Fruit fly (Drosophila melanogaster): ENCODE measurements around the gene CG15478.
A peak's percentile ranks its signal among the peaks of the same experiment; 100 is the strongest.

CG15478 gene

DNA sequence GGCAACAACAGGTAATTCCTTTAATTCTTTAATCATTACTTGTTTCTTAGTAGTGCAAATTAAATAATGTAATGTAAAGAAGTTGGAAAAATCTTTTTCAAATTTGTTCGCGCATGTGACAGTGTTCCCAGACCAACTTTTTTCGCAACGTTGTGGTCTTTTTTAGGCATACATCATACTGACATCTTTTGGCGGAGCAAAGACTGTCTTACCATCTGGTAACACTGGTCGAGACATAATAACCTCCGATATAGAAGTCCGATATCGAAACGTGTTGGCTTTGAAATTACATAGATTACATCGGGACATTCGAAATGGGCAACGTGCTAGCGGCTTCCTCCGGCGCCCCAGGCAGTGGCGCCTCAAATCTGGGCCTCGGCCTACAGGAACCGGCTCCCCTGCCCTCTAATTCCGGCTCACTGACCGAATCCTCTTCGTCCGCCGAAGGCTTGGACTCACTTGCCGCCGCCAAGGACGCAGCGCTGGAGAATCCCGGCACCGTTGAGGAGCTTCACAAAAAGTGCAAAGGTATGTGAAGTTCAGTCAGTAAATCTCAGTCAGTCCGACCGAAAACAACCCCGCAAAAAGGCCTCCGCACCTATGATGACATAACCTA lies 19.5 kb upstream of the CG15478 start:
- TF ChIP-seq CG1621 (tag; optimal IDR thresholded peaks at IDR 0.05) (peak; percentile 7), vri (GFP tag; optimal IDR thresholded peaks at IDR 0.05) (peak; percentile 46), CG4318 (GFP tag; optimal IDR thresholded peaks at IDR 0.05) (no peak), svp (GFP tag) (peak; percentile 87)

DNA sequence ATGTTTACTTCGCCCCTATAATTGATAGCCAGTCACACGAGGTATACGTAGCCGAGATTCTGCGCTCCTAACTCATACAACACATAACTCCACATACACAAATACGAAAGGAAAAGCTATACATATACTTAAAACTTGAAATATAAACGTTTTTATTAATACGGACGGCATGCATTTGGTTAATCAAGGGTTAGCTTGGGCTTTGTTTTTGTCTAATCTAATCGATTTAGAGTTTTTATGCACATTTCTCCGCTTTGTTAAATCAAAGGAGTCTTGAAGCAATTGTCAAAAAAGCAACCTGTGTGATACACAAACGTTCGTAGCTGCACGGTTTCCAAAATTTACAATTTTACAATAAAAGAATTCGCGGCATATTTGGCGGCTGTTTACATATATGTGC lies 18.9 kb upstream of the CG15478 start, which contains the start of gene Tom40:
Tom40 (plus strand) TSS at position 301 of the 400 bp plus-strand sequence.
- TF ChIP-seq CG32006 (GFP tag; optimal IDR thresholded peaks at IDR 0.05), result no peak
- no peak for TF ChIP-seq CG8319 (GFP tag; optimal IDR thresholded peaks at IDR 0.05)
- TF ChIP-seq Sox15 (GFP tag; optimal IDR thresholded peaks at IDR 0.05), result no peak
- TF ChIP-seq fd85E (GFP tag; optimal IDR thresholded peaks at IDR 0.05), result no peak
- no peak for TF ChIP-seq lz (GFP tag; optimal IDR thresholded peaks at IDR 0.05)
- TF ChIP-seq Sox102F (GFP tag; optimal IDR thresholded peaks at IDR 0.05), result no peak
- TF ChIP-seq Eip93F (GFP tag; optimal IDR thresholded peaks at IDR 0.05), result no peak
- no peak for TF ChIP-seq Hr4 (GFP tag; optimal IDR thresholded peaks at IDR 0.05)
- no peak for TF ChIP-seq CG1621 (tag; optimal IDR thresholded peaks at IDR 0.05)
- TF ChIP-seq Sox14 (GFP tag; optimal IDR thresholded peaks at IDR 0.05), result no peak
- TF ChIP-seq spab (GFP tag; optimal IDR thresholded peaks at IDR 0.05), result no peak
- TF ChIP-seq CG10631 (GFP tag; optimal IDR thresholded peaks at IDR 0.05), result no peak
- TF ChIP-seq CG9139 (GFP tag; optimal IDR thresholded peaks at IDR 0.05), result no peak
- TF ChIP-seq CG4318 (GFP tag; optimal IDR thresholded peaks at IDR 0.05), result no peak
- no peak for TF ChIP-seq Blimp-1 (GFP tag; optimal IDR thresholded peaks at IDR 0.05)
- no peak for TF ChIP-seq CG6276 (GFP tag; optimal IDR thresholded peaks at IDR 0.05)
- no peak for TF ChIP-seq CG7368 (GFP tag; optimal IDR thresholded peaks at IDR 0.05)
- no peak for TF ChIP-seq cyc (GFP tag; optimal IDR thresholded peaks at IDR 0.05)
- TF ChIP-seq Ets96B (tag; optimal IDR thresholded peaks at IDR 0.05), result no peak
- TF ChIP-seq CG6792 (GFP tag; optimal IDR thresholded peaks at IDR 0.05), result no peak

dm6 chrX:7735262-7735661 lies 17.5 kb upstream of the CG15478 start:
- peak; percentile 98 for TF ChIP-seq vri (GFP tag; optimal IDR thresholded peaks at IDR 0.05)
- no peak for TF ChIP-seq CG34406 (GFP tag; optimal IDR thresholded peaks at IDR 0.05)
- no peak for TF ChIP-seq fd85E (GFP tag; optimal IDR thresholded peaks at IDR 0.05)
- TF ChIP-seq CG8119 (GFP tag; IDR thresholded peaks at IDR 0.05), result no peak
- TF ChIP-seq CG1621 (tag; optimal IDR thresholded peaks at IDR 0.05), result peak; percentile 26
- no peak for TF ChIP-seq achi (GFP tag; optimal IDR thresholded peaks at IDR 0.05)
- no peak for TF ChIP-seq CG16779 (tag; optimal IDR thresholded peaks at IDR 0.05)
- TF ChIP-seq Smox (GFP tag; optimal IDR thresholded peaks at IDR 0.05), result no peak
- TF ChIP-seq pdm3 (GFP tag; optimal IDR thresholded peaks at IDR 0.05), result no peak
- no peak for TF ChIP-seq CG3919 (GFP tag; optimal IDR thresholded peaks at IDR 0.05)
- TF ChIP-seq Eip78C (GFP tag), result peak; percentile 59
- peak; percentile 3 for TF ChIP-seq dsx (GFP tag; optimal IDR thresholded peaks at IDR 0.05; ENCODE audit: poor library complexity, severe bottlenecking)
- no peak for TF ChIP-seq CG10669 (GFP tag; optimal IDR thresholded peaks at IDR 0.05)
- no peak for TF ChIP-seq CG4318 (GFP tag; optimal IDR thresholded peaks at IDR 0.05)
- no peak for TF ChIP-seq CG6792 (GFP tag; optimal IDR thresholded peaks at IDR 0.05)
- TF ChIP-seq acj6 (GFP tag; optimal IDR thresholded peaks at IDR 0.05), result no peak
- TF ChIP-seq CG10631 (GFP tag; optimal IDR thresholded peaks at IDR 0.05), result no peak
- TF ChIP-seq CG8632 (GFP tag; optimal IDR thresholded peaks at IDR 0.05), result no peak
- no peak for TF ChIP-seq Eip75B (GFP tag; optimal IDR thresholded peaks at IDR 0.05)
- no peak for TF ChIP-seq Hr39 (GFP tag; optimal IDR thresholded peaks at IDR 0.05)
- TF ChIP-seq Sox14 (GFP tag; optimal IDR thresholded peaks at IDR 0.05), result peak; percentile 43
- no peak for TF ChIP-seq cyc (GFP tag; optimal IDR thresholded peaks at IDR 0.05)
- TF ChIP-seq CG6808 (GFP tag; optimal IDR thresholded peaks at IDR 0.05), result peak; percentile 4
- TF ChIP-seq CG31627 (GFP tag; optimal IDR thresholded peaks at IDR 0.05), result no peak
- peak; percentile 7 for TF ChIP-seq net (GFP tag; optimal IDR thresholded peaks at IDR 0.05)
- TF ChIP-seq dac (GFP tag; optimal IDR thresholded peaks at IDR 0.05), result no peak
- TF ChIP-seq OdsH (GFP tag; optimal IDR thresholded peaks at IDR 0.05), result no peak
- TF ChIP-seq ss (GFP tag; optimal IDR thresholded peaks at IDR 0.05), result peak; percentile 15 to 41

Data from whole organism, prepupa.